Fruit fly (Drosophila melanogaster) whole organism, embryonic: ENCODE data around the gene PAN3.
A peak's percentile ranks its signal among the peaks of the same experiment; 100 is the strongest.

Experiments used
- CG11093 ChIP-seq: fragments of 200-800 bp; sonication (Bioruptor generic); IDR thresholded peaks from 3 replicates; pipeline ENCODE4 v1.3.6; 2022; ENCODE audit warnings: missing biosample characterization, missing genetic modification characterization
- CG12769 ChIP-seq: fragments of 200-800 bp; sonication (Bioruptor generic); optimal IDR thresholded peaks from 2 replicates; lab custom pipeline; 2019; ENCODE audit warnings: missing biosample characterization, mild to moderate bottlenecking, missing genetic modification characterization, moderate library complexity
- CG13123 ChIP-seq: fragments of 200-800 bp; sonication (Bioruptor generic); optimal IDR thresholded peaks from 2 replicates; lab custom pipeline; 2016; ENCODE audit warnings: missing biosample characterization, missing genetic modification characterization
- CG14860 ChIP-seq: fragments of 200-800 bp; sonication (Bioruptor generic); IDR thresholded peaks from 3 replicates; pipeline ENCODE4 v1.3.6; 2022; ENCODE audit warnings: missing biosample characterization, missing genetic modification characterization; ENCODE audit not compliant: partially characterized antibody
- CG15011 ChIP-seq: fragments of 200-800 bp; sonication (Bioruptor generic); optimal IDR thresholded peaks from 3 replicates; lab custom pipeline; 2018; ENCODE audit warnings: missing biosample characterization, mild to moderate bottlenecking, missing genetic modification characterization
- CG15514 ChIP-seq: fragments of 200-800 bp; sonication (Bioruptor generic); optimal IDR thresholded peaks from 3 replicates; lab custom pipeline; 2017; ENCODE audit warnings: missing biosample characterization, missing genetic modification characterization, mild to moderate bottlenecking, moderate library complexity, missing genetic modification reagents
- CG17568 ChIP-seq: fragments of 200-800 bp; sonication (Bioruptor generic); optimal IDR thresholded peaks from 2 replicates; lab custom pipeline; 2018; ENCODE audit warnings: missing biosample characterization, mild to moderate bottlenecking, missing genetic modification characterization, moderate library complexity
- CG18011 ChIP-seq: fragments of 200-800 bp; sonication (Bioruptor generic); optimal IDR thresholded peaks from 2 replicates; lab custom pipeline; 2017; ENCODE audit warnings: missing biosample characterization, missing genetic modification characterization, mild to moderate bottlenecking, moderate library complexity, missing genotype
- CG2678 ChIP-seq: fragments of 200-800 bp; sonication (Bioruptor generic); optimal IDR thresholded peaks from 3 replicates; lab custom pipeline; 2019; ENCODE audit warnings: missing biosample characterization, mild to moderate bottlenecking, missing genetic modification characterization, moderate library complexity
- CG8290 ChIP-seq, 3 experiments: fragments of 200-800 bp; sonication (Bioruptor generic); optimal IDR thresholded peaks; 2 replicates each; lab custom pipeline; 2016 to 2019; ENCODE audit warnings: missing biosample characterization in 3 of 3, missing genetic modification characterization in 3 of 3, mild to moderate bottlenecking in 2 of 3, moderate library complexity in 1 of 3
- CG9817 ChIP-seq: fragments of 200-800 bp; sonication (Bioruptor generic); optimal IDR thresholded peaks from 2 replicates; lab custom pipeline; 2018; ENCODE audit warnings: missing biosample characterization, mild to moderate bottlenecking, missing genetic modification characterization, moderate library complexity
- Chrac-16 ChIP-seq: fragments of 200-800 bp; sonication (Bioruptor generic); optimal IDR thresholded peaks from 3 replicates; lab custom pipeline; 2016; ENCODE audit warnings: missing biosample characterization, missing genetic modification characterization
- CrebB ChIP-seq: fragments of 200-800 bp; sonication (Bioruptor generic); optimal IDR thresholded peaks from 3 replicates; lab custom pipeline; 2018; ENCODE audit warnings: missing biosample characterization, mild to moderate bottlenecking, missing genetic modification characterization
- Hr78 ChIP-seq, 2 experiments: fragments of 200-800 bp in 1 of 2; fragments of >200 bp in 1 of 2; sonication (Bioruptor generic) in 1 of 2; optimal IDR thresholded peaks; 2 replicates each; lab custom pipeline; 2017 to 2019; ENCODE audit warnings: missing biosample characterization in 2 of 2, missing genetic modification characterization in 2 of 2, mild to moderate bottlenecking in 1 of 2, moderate library complexity in 1 of 2
- Mes4 ChIP-seq: fragments of 200-800 bp; sonication (Bioruptor generic); optimal IDR thresholded peaks from 2 replicates; lab custom pipeline; 2016; ENCODE audit warnings: missing biosample characterization, missing genetic modification characterization
- NC2α ChIP-seq: fragments of 200-800 bp; sonication (Bioruptor generic); optimal IDR thresholded peaks from 2 replicates; lab custom pipeline; 2016; ENCODE audit warnings: missing biosample characterization, missing genetic modification characterization
- NC2β ChIP-seq: fragments of 200-800 bp; sonication (Bioruptor generic); optimal IDR thresholded peaks from 2 replicates; lab custom pipeline; 2016; ENCODE audit warnings: missing biosample characterization, missing genetic modification characterization
- NFAT ChIP-seq: fragments of 200-800 bp; sonication (Bioruptor generic); IDR thresholded peaks from 2 replicates; pipeline ENCODE4 v1.3.6; 2022; ENCODE audit warnings: missing biosample characterization, missing genetic modification characterization
- Nf-YC ChIP-seq: fragments of 200-800 bp; optimal IDR thresholded peaks from 3 replicates; lab custom pipeline; 2019; ENCODE audit warnings: missing biosample characterization, mild to moderate bottlenecking, missing genetic modification characterization, moderate library complexity
- Opbp ChIP-seq: fragments of 200-800 bp; sonication (Bioruptor generic); IDR thresholded peaks from 3 replicates; pipeline ENCODE4 v1.3.6; 2022; ENCODE audit warnings: missing biosample characterization, missing genetic modification characterization; ENCODE audit not compliant: partially characterized antibody
- Pdp1 ChIP-seq, 2 experiments: fragments of 200-800 bp; sonication (Bioruptor generic); optimal IDR thresholded peaks; 3 replicates each; lab custom pipeline; 2016; ENCODE audit warnings: missing biosample characterization in 2 of 2, missing genetic modification characterization in 2 of 2, mild to moderate bottlenecking in 1 of 2, moderate library complexity in 1 of 2
- Xbp1 ChIP-seq: fragments of 200-800 bp; sonication (Bioruptor generic); optimal IDR thresholded peaks from 3 replicates; lab custom pipeline; 2016; ENCODE audit warnings: missing biosample characterization, mild to moderate bottlenecking, missing genetic modification characterization
- abd-A ChIP-seq: fragments of 200-800 bp; sonication (Bioruptor generic); optimal IDR thresholded peaks from 3 replicates; lab custom pipeline; 2019; ENCODE audit warnings: missing biosample characterization, mild to moderate bottlenecking, missing genetic modification characterization, moderate library complexity
- amos ChIP-seq: fragments of 200-800 bp; sonication (Bioruptor generic); IDR thresholded peaks from 2 replicates; pipeline ENCODE4 v1.3.6; 2022; ENCODE audit warnings: missing biosample characterization, missing genetic modification characterization; ENCODE audit not compliant: partially characterized antibody
- bbx ChIP-seq: fragments of 200-800 bp; sonication (Bioruptor generic); IDR thresholded peaks from 2 replicates; pipeline ENCODE4 v1.3.6; 2022; ENCODE audit warnings: missing biosample characterization, missing genetic modification characterization; ENCODE audit not compliant: partially characterized antibody
- bigmax ChIP-seq: fragments of 200-800 bp; sonication (Bioruptor generic); optimal IDR thresholded peaks from 2 replicates; lab custom pipeline; 2018; ENCODE audit warnings: missing biosample characterization, mild to moderate bottlenecking, missing genetic modification characterization
- cad ChIP-seq: fragments of >200 bp; optimal IDR thresholded peaks from 2 replicates; lab custom pipeline; 2017; ENCODE audit warnings: missing biosample characterization, missing genetic modification characterization
- chm ChIP-seq: fragments of 200-800 bp; sonication (Bioruptor generic); IDR thresholded peaks from 2 replicates; pipeline ENCODE4 v1.3.6; 2022; ENCODE audit warnings: missing biosample characterization, missing genetic modification characterization
- crp ChIP-seq, 2 experiments: fragments of 200-800 bp; sonication (Bioruptor generic); optimal IDR thresholded peaks; 2 replicates in 1 of 2; 3 replicates in 1 of 2; lab custom pipeline; 2017; ENCODE audit warnings: missing biosample characterization in 2 of 2, missing genetic modification characterization in 2 of 2, mild to moderate bottlenecking in 1 of 2, moderate library complexity in 1 of 2
- ems ChIP-seq: fragments of 200-800 bp; sonication (Bioruptor generic); optimal IDR thresholded peaks from 3 replicates; lab custom pipeline; 2016; ENCODE audit warnings: missing biosample characterization, missing genetic modification characterization
- exex ChIP-seq: fragments of 200-800 bp; sonication (Bioruptor generic); optimal IDR thresholded peaks from 4 replicates; lab custom pipeline; 2018; ENCODE audit warnings: missing biosample characterization, mild to moderate bottlenecking, missing genetic modification characterization, moderate library complexity
- gce ChIP-seq: fragments of 200-800 bp; sonication (Bioruptor generic); IDR thresholded peaks from 3 replicates; pipeline ENCODE4 v1.3.6; 2022; ENCODE audit warnings: missing biosample characterization, missing genetic modification characterization
- gem ChIP-seq: fragments of 200-800 bp; sonication (Bioruptor generic); optimal IDR thresholded peaks from 2 replicates; lab custom pipeline; 2019; ENCODE audit warnings: missing biosample characterization, mild to moderate bottlenecking, missing genetic modification characterization, moderate library complexity
- h ChIP-seq: fragments of >200 bp; optimal IDR thresholded peaks from 2 replicates; lab custom pipeline; 2017
- klu ChIP-seq: fragments of 200-800 bp; sonication (Bioruptor generic); IDR thresholded peaks from 2 replicates; pipeline ENCODE4 v1.3.6; 2022; ENCODE audit warnings: missing biosample characterization, missing genetic modification characterization
- onecut ChIP-seq: fragments of 200-800 bp; sonication (Bioruptor generic); IDR thresholded peaks from 2 replicates; pipeline ENCODE4 v1.3.6; 2022; ENCODE audit warnings: missing biosample characterization, missing genetic modification characterization
- org-1 ChIP-seq: fragments of 200-800 bp; sonication (Bioruptor generic); optimal IDR thresholded peaks from 2 replicates; lab custom pipeline; 2017; ENCODE audit warnings: missing biosample characterization, missing genetic modification characterization
- pan ChIP-seq, 4 experiments: fragments of >200 bp in 3 of 4; fragments of 200-800 bp in 1 of 4; sonication (Bioruptor generic) in 1 of 4; optimal IDR thresholded peaks in 3 of 4; IDR thresholded peaks in 1 of 4; 2 replicates each; pipeline versions ENCODE4 v1.3.6 to Lab custom; 2017 to 2022; ENCODE audit warnings: missing biosample characterization in 2 of 4, missing genetic modification characterization in 2 of 4, mixed read lengths in 1 of 4
- repo ChIP-seq: fragments of 200-800 bp; sonication (Bioruptor generic); optimal IDR thresholded peaks from 2 replicates; lab custom pipeline; 2016; ENCODE audit warnings: missing biosample characterization, missing genetic modification characterization
- row ChIP-seq: fragments of 200-800 bp; sonication (Bioruptor generic); IDR thresholded peaks from 3 replicates; pipeline ENCODE4 v1.3.6; 2022; ENCODE audit warnings: missing biosample characterization, missing genetic modification characterization
- seq ChIP-seq: fragments of 200-800 bp; sonication (Bioruptor generic); IDR thresholded peaks from 2 replicates; pipeline ENCODE4 v1.3.6; 2022; ENCODE audit warnings: missing biosample characterization, missing genetic modification characterization
- sna ChIP-seq: fragments of 200-800 bp; sonication (Bioruptor generic); IDR thresholded peaks from 2 replicates; pipeline ENCODE4 v1.3.6; 2022; ENCODE audit warnings: missing biosample characterization, missing genetic modification characterization; ENCODE audit not compliant: partially characterized antibody
- so ChIP-seq: fragments of 200-800 bp; sonication (Bioruptor generic); IDR thresholded peaks from 3 replicates; pipeline ENCODE4 v1.3.6; 2022; ENCODE audit warnings: missing biosample characterization, missing genetic modification characterization
- sr ChIP-seq: fragments of 200-800 bp; sonication (Bioruptor generic); IDR thresholded peaks from 3 replicates; pipeline ENCODE4 v1.3.6; 2022; ENCODE audit warnings: missing biosample characterization, missing genetic modification characterization
- stc ChIP-seq: fragments of 200-800 bp; sonication (Bioruptor generic); IDR thresholded peaks from 2 replicates; pipeline ENCODE4 v1.3.6; 2022; ENCODE audit warnings: missing biosample characterization, missing genetic modification characterization
- usp ChIP-seq: fragments of >200 bp; optimal IDR thresholded peaks from 2 replicates; lab custom pipeline; 2017; ENCODE audit warnings: missing biosample characterization, missing genetic modification characterization
- vnd ChIP-seq: fragments of 200-800 bp; sonication (Bioruptor generic); IDR thresholded peaks from 3 replicates; pipeline ENCODE4 v1.3.6; 2022; ENCODE audit warnings: missing biosample characterization, missing genetic modification characterization; ENCODE audit not compliant: partially characterized antibody

Gene PAN3

dm6 chr3L:3077568-3078107, 6.7 kb downstream of the PAN3 start (continued):
- TF ChIP-seq h (lab: Kevin White, UChicago) (no peak), gce (no peak), sr (GFP tag; lab: Robert Waterston, UW) (peak; percentile 96), crp (GFP tag; optimal IDR thresholded peaks at IDR 0.05; lab: Kevin White, UChicago) (peak in 1 of 2 experiments; percentile 15), gem (tag; lab: Kevin White, UChicago) (peak; percentile 7), NC2β (GFP tag; lab: Kevin White, UChicago) (peak; percentile 25), exex (tag; lab: Kevin White, UChicago) (peak; percentile 63), CG11093 (GFP tag; lab: Robert Waterston, UW) (no peak), CG13123 (GFP tag; lab: Kevin White, UChicago) (peak; percentile 12), NC2α (GFP tag; lab: Kevin White, UChicago) (no peak), sna (peak; percentile 33; the same call in 1 of the 2 replicates), Chrac-16 (GFP tag; lab: Kevin White, UChicago) (no peak), bbx (GFP tag; lab: Robert Waterston, UW) (no peak), CrebB (tag; lab: Kevin White, UChicago) (peak; percentile 20), ems (GFP tag; lab: Kevin White, UChicago) (peak; percentile 22), so (GFP tag; lab: Robert Waterston, UW) (peak; percentile 64; the same call in 2 of the 3 replicates), usp (no peak), Nf-YC (tag; lab: Kevin White, UChicago) (peak; percentile 30), stc (GFP tag; lab: Robert Waterston, UW) (peak; percentile 41; the same call in 1 of the 2 replicates), CG18011 (GFP tag; lab: Kevin White, UChicago) (peak; percentile 2), abd-A (tag; lab: Kevin White, UChicago) (peak; percentile 90), CG17568 (peak; percentile 75), CG9817 (no peak), klu (GFP tag; lab: Robert Waterston, UW) (peak; percentile 40; the same call in 1 of the 2 replicates), cad (peak; percentile 14), chm (GFP tag; lab: Robert Waterston, UW) (peak; percentile 59; the same call in 1 of the 2 replicates), CG15514 (GFP tag; lab: Kevin White, UChicago) (peak; percentile 56), Opbp (GFP tag; lab: Robert Waterston, UW) (no peak; the same call in 2 of the 3 replicates), NFAT (GFP tag; lab: Robert Waterston, UW) (peak; percentile 71), Xbp1 (peak; percentile 4), seq (peak; percentile 30; the same call in 1 of the 2 replicates), CG12769 (peak; percentile 87), Pdp1 (GFP tag; optimal IDR thresholded peaks at IDR 0.05; lab: Kevin White, UChicago) (peak; percentile 20 to 42), CG15011 (GFP tag; lab: Kevin White, UChicago) (no peak), CG8290 (GFP tag; optimal IDR thresholded peaks at IDR 0.05; lab: Kevin White, UChicago) (no peak), CG8290 (tag; optimal IDR thresholded peaks at IDR 0.05; lab: Kevin White, UChicago) (peak in 1 of 2 experiments; percentile 84), Mes4 (GFP tag; lab: Kevin White, UChicago) (peak; percentile 7), pan (optimal IDR thresholded peaks at IDR 0.05; lab: Kevin White, UChicago) (no peak), pan (GFP tag; optimal IDR thresholded peaks at IDR 0.05 in 1 of 2, IDR thresholded peaks at IDR 0.05 in 1 of 2) (peak in 1 of 2 experiments; percentile 58), CG2678 (tag; lab: Kevin White, UChicago) (peak; percentile 34), CG14860 (GFP tag; lab: Robert Waterston, UW) (0 out of 3 replicates have a peak, but pooled peaks have one; percentile 15), vnd (GFP tag; lab: Robert Waterston, UW) (no peak), row (GFP tag; lab: Robert Waterston, UW) (peak; percentile 35; the same call in 1 of the 3 replicates), amos (peak; percentile 44; the same call in 1 of the 2 replicates), Hr78 (GFP tag; optimal IDR thresholded peaks at IDR 0.05; lab: Kevin White, UChicago) (peak in 1 of 2 experiments; percentile 89), onecut (GFP tag; lab: Robert Waterston, UW) (peak; percentile 17; the same call in 1 of the 2 replicates), bigmax (GFP tag; lab: Kevin White, UChicago) (peak; percentile 35), repo (GFP tag; lab: Kevin White, UChicago) (peak; percentile 31), org-1 (GFP tag; lab: Kevin White, UChicago) (peak; percentile 39)
